Worm (Caenorhabditis elegans) whole organism, L4/young adult: ENCODE data around the gene clec-31.

Experiments
- W03F9.2 ChIP-seq: fragments of 150-350 bp; optimal IDR thresholded peaks from 2 replicates; lab custom pipeline; 2014; ENCODE audit warnings: missing biosample characterization, missing genetic modification characterization
- dao-5 ChIP-seq: sonication (generic microtip); optimal IDR thresholded peaks from 2 replicates; lab custom pipeline; 2016; ENCODE audit warnings: missing genotype, missing genetic modification characterization, moderate library complexity, missing compliant biosample characterization
- him-1 ChIP-seq: sonication (generic microtip); optimal IDR thresholded peaks from 2 replicates; lab custom pipeline; 2016; ENCODE audit warnings: missing genotype, missing genetic modification reagents, missing genetic modification characterization, missing compliant biosample characterization

Gene clec-31

ce11 chrV:16871387-16871786 is 13.5 kb upstream of the clec-31 start, which contains the start of gene thn-4:
thn-4 (minus strand) TSS chrV:16871487.
- no peak for TF ChIP-seq dao-5 (tag; lab: Kevin White, UChicago)
- TF ChIP-seq W03F9.2 (tag; lab: Kevin White, UChicago) = no peak
- no peak for TF ChIP-seq him-1 (tag; lab: Kevin White, UChicago)

- TF ChIP-seq W03F9.2 (tag; lab: Kevin White, UChicago) (no peak), dao-5 (tag; lab: Kevin White, UChicago) (no peak), him-1 (tag; lab: Kevin White, UChicago) (no peak)
Measured at ce11 chrV:16869740-16870139, 11.9 kb upstream of the clec-31 start, which contains the start of gene clec-33. clec-33 (minus strand) TSS chrV:16869840.

- no peak for TF ChIP-seq him-1 (tag; lab: Kevin White, UChicago)
- TF ChIP-seq dao-5 (tag; lab: Kevin White, UChicago) = no peak
- no peak for TF ChIP-seq W03F9.2 (tag; lab: Kevin White, UChicago)
Measured at ce11 chrV:16865404-16865803, 7.5 kb upstream of the clec-31 start, which contains the start of gene clec-28. clec-28 (plus strand) TSS chrV:16865704.

- TF ChIP-seq W03F9.2 (tag; lab: Kevin White, UChicago) (no peak), him-1 (tag; lab: Kevin White, UChicago) (no peak), dao-5 (tag; lab: Kevin White, UChicago) (no peak)
Measured at ce11 chrV:16861719-16862118, 3.8 kb upstream of the clec-31 start, which contains the start of the genes clec-32 and clec-24. clec-32 (minus strand) TSS chrV:16861819. clec-24 (plus strand) TSS chrV:16862012.

ce11 chrV:16853956-16854683 is 3.8 kb downstream of the clec-31 start, which contains the start of the genes clec-35 and clec-27:
clec-35 (minus strand) TSS chrV:16854056.
clec-27 (plus strand) TSS chrV:16854633.
- TF ChIP-seq him-1 (tag; lab: Kevin White, UChicago) = no peak
- no peak for TF ChIP-seq W03F9.2 (tag; lab: Kevin White, UChicago)
- TF ChIP-seq dao-5 (tag; lab: Kevin White, UChicago) = no peak

- no peak for TF ChIP-seq W03F9.2 (tag; lab: Kevin White, UChicago)
- TF ChIP-seq him-1 (tag; lab: Kevin White, UChicago) = no peak
- no peak for TF ChIP-seq dao-5 (tag; lab: Kevin White, UChicago)
Measured at ce11 chrV:16852002-16852401, 5.9 kb downstream of the clec-31 start, which contains the start of gene clec-37. clec-37 (minus strand) TSS chrV:16852102.

- TF ChIP-seq W03F9.2 (tag; lab: Kevin White, UChicago) (no peak), dao-5 (tag; lab: Kevin White, UChicago) (no peak), him-1 (tag; lab: Kevin White, UChicago) (no peak)
Measured at ce11 chrV:16848498-16848897, 9.4 kb downstream of the clec-31 start, which contains the start of the genes clec-36 and clec-26. clec-36 (minus strand) TSS chrV:16848598. clec-26 (plus strand) TSS chrV:16848611.

ce11 chrV:16842941-16843340 is 14.9 kb downstream of the clec-31 start, which contains the start of gene clec-25:
clec-25 (plus strand) TSS chrV:16843241.
- TF ChIP-seq dao-5 (tag; lab: Kevin White, UChicago) (no peak), him-1 (tag; lab: Kevin White, UChicago) (no peak), W03F9.2 (tag; lab: Kevin White, UChicago) (no peak)

ce11 chrV:16840961-16841360 is 16.9 kb downstream of the clec-31 start, which contains the start of gene clec-40:
clec-40 (minus strand) TSS chrV:16841061.
- TF ChIP-seq dao-5 (tag; lab: Kevin White, UChicago) = no peak

- no peak for TF ChIP-seq W03F9.2 (tag; lab: Kevin White, UChicago)
- no peak for TF ChIP-seq him-1 (tag; lab: Kevin White, UChicago)
- no peak for TF ChIP-seq dao-5 (tag; lab: Kevin White, UChicago)
Measured at ce11 chrV:16840283-16840682, 17.6 kb downstream of the clec-31 start.

- TF ChIP-seq him-1 (tag; lab: Kevin White, UChicago) = no peak
- no peak for TF ChIP-seq dao-5 (tag; lab: Kevin White, UChicago)
- TF ChIP-seq W03F9.2 (tag; lab: Kevin White, UChicago) = no peak
Measured at ce11 chrV:16838435-16838834, 19.4 kb downstream of the clec-31 start.

- TF ChIP-seq dao-5 (tag; lab: Kevin White, UChicago) (no peak), him-1 (tag; lab: Kevin White, UChicago) (no peak), W03F9.2 (tag; lab: Kevin White, UChicago) (no peak)
Measured at ce11 chrV:16836100-16836499, 21.8 kb downstream of the clec-31 start.

ce11 chrV:16834989-16835388 is 22.9 kb downstream of the clec-31 start, which contains the start of gene tni-3:
tni-3 (minus strand) TSS chrV:16835128.
- TF ChIP-seq dao-5 (tag; lab: Kevin White, UChicago) (no peak), him-1 (tag; lab: Kevin White, UChicago) (no peak), W03F9.2 (tag; lab: Kevin White, UChicago) (no peak)
